Worm (Caenorhabditis elegans) whole organism, late embryonic: ENCODE data around the gene T19C3.7.

Source experiments
- F13H6.1 ChIP-seq: sonication (generic microtip); optimal IDR thresholded peaks from 2 replicates; lab custom pipeline; 2016; ENCODE audit warnings: missing genetic modification characterization, missing compliant biosample characterization
- K02D7.2 ChIP-seq: sonication (generic microtip); optimal IDR thresholded peaks from 2 replicates; lab custom pipeline; 2017; ENCODE audit warnings: mild to moderate bottlenecking, missing genetic modification characterization, missing compliant biosample characterization
- T23F11.4 ChIP-seq: fragments of 200-800 bp; sonication (Bioruptor generic); optimal IDR thresholded peaks from 2 replicates; lab custom pipeline; 2018; ENCODE audit warnings: mild to moderate bottlenecking, missing genetic modification characterization, missing compliant biosample characterization
- ceh-18 ChIP-seq: sonication (generic microtip); optimal IDR thresholded peaks from 2 replicates; lab custom pipeline; 2016; ENCODE audit warnings: missing genetic modification characterization, missing compliant biosample characterization
- ceh-22 ChIP-seq: sonication (generic microtip); optimal IDR thresholded peaks from 2 replicates; lab custom pipeline; 2017; ENCODE audit warnings: missing biosample characterization, missing genetic modification characterization
- ceh-24 ChIP-seq: sonication (generic microtip); optimal IDR thresholded peaks from 2 replicates; lab custom pipeline; 2016; ENCODE audit warnings: mild to moderate bottlenecking, missing genetic modification characterization, missing compliant biosample characterization
- ceh-30 ChIP-seq: fragments of 150-350 bp; optimal IDR thresholded peaks from 2 replicates; lab custom pipeline; 2014; ENCODE audit warnings: missing biosample characterization, missing genetic modification characterization
- ceh-31 ChIP-seq: sonication (generic microtip); optimal IDR thresholded peaks from 2 replicates; lab custom pipeline; 2016; ENCODE audit warnings: missing genetic modification characterization, missing compliant biosample characterization
- ceh-34 ChIP-seq: sonication (generic microtip); optimal IDR thresholded peaks from 2 replicates; lab custom pipeline; 2016; ENCODE audit warnings: mild to moderate bottlenecking, missing genetic modification characterization, missing compliant biosample characterization
- ceh-48 ChIP-seq: sonication (generic microtip); optimal IDR thresholded peaks from 2 replicates; lab custom pipeline; 2016; ENCODE audit warnings: missing genetic modification characterization, inconsistent platforms, missing compliant biosample characterization
- ceh-6 ChIP-seq: fragments of 200-800 bp; sonication (Bioruptor generic); optimal IDR thresholded peaks from 2 replicates; lab custom pipeline; 2018; ENCODE audit warnings: mild to moderate bottlenecking, missing genetic modification characterization, missing compliant biosample characterization
- che-1 ChIP-seq: sonication (generic microtip); optimal IDR thresholded peaks from 2 replicates; lab custom pipeline; 2016; ENCODE audit warnings: mild to moderate bottlenecking, missing genetic modification characterization, missing compliant biosample characterization
- elt-2 ChIP-seq: sonication (generic microtip); optimal IDR thresholded peaks from 2 replicates; lab custom pipeline; 2016; ENCODE audit warnings: missing genetic modification reagents, missing genetic modification characterization, missing compliant biosample characterization
- elt-4 ChIP-seq: sonication (generic microtip); optimal IDR thresholded peaks from 2 replicates; lab custom pipeline; 2016; ENCODE audit warnings: missing genetic modification characterization, missing compliant biosample characterization
- ets-4 ChIP-seq: sonication (generic microtip); optimal IDR thresholded peaks from 2 replicates; lab custom pipeline; 2016; ENCODE audit warnings: missing genetic modification characterization, missing compliant biosample characterization
- eyg-1 ChIP-seq: sonication (generic microtip); optimal IDR thresholded peaks from 2 replicates; lab custom pipeline; 2016; ENCODE audit warnings: missing genotype, missing genetic modification characterization, missing compliant biosample characterization
- gmeb-2 ChIP-seq: sonication (generic microtip); optimal IDR thresholded peaks from 2 replicates; lab custom pipeline; 2016; ENCODE audit warnings: missing genetic modification characterization, inconsistent platforms, missing compliant biosample characterization
- hlh-13 ChIP-seq: fragments of 200-800 bp; sonication (Bioruptor generic); optimal IDR thresholded peaks from 2 replicates; lab custom pipeline; 2018; ENCODE audit warnings: mild to moderate bottlenecking, missing genetic modification characterization, missing compliant biosample characterization
- hlh-30 ChIP-seq: sonication (generic microtip); optimal IDR thresholded peaks from 2 replicates; lab custom pipeline; 2017; ENCODE audit warnings: antibody characterized with exemption, missing genetic modification characterization, missing compliant biosample characterization; ENCODE audit not compliant: insufficient read depth
- hlh-8 ChIP-seq: sonication (generic microtip); optimal IDR thresholded peaks from 2 replicates; lab custom pipeline; 2016; ENCODE audit warnings: missing genotype, missing genetic modification characterization, missing compliant biosample characterization
- nfya-1 ChIP-seq: sonication (generic microtip); optimal IDR thresholded peaks from 2 replicates; lab custom pipeline; 2017; ENCODE audit warnings: missing genetic modification characterization, mild to moderate bottlenecking, missing compliant biosample characterization, antibody characterized with exemption, moderate library complexity
- nhr-232 ChIP-seq: sonication (generic microtip); optimal IDR thresholded peaks from 2 replicates; lab custom pipeline; 2016; ENCODE audit warnings: missing genetic modification characterization, missing compliant biosample characterization
- pag-3 ChIP-seq: sonication (generic microtip); optimal IDR thresholded peaks from 2 replicates; lab custom pipeline; 2016; ENCODE audit warnings: missing compliant biosample characterization, missing genetic modification characterization, borderline replicate concordance
- pros-1 ChIP-seq: fragments of 150-350 bp; optimal IDR thresholded peaks from 2 replicates; lab custom pipeline; 2014; ENCODE audit warnings: missing biosample characterization, missing genetic modification reagents, missing genetic modification characterization
- ref-2 ChIP-seq: sonication (generic microtip); optimal IDR thresholded peaks from 2 replicates; lab custom pipeline; 2016; ENCODE audit warnings: missing genetic modification characterization, missing compliant biosample characterization
- rnt-1 ChIP-seq: sonication (generic microtip); optimal IDR thresholded peaks from 2 replicates; lab custom pipeline; 2016; ENCODE audit warnings: missing genetic modification characterization, missing compliant biosample characterization
- sdc-2 ChIP-seq: sonication (generic microtip); optimal IDR thresholded peaks from 2 replicates; lab custom pipeline; 2016; ENCODE audit warnings: missing genotype, missing genetic modification characterization, missing compliant biosample characterization
- syd-9 ChIP-seq: sonication (generic microtip); optimal IDR thresholded peaks from 2 replicates; lab custom pipeline; 2016; ENCODE audit warnings: mild to moderate bottlenecking, missing genetic modification characterization, moderate library complexity, missing compliant biosample characterization
- tbx-2 ChIP-seq: sonication (generic microtip); optimal IDR thresholded peaks from 2 replicates; lab custom pipeline; 2016; ENCODE audit warnings: missing genetic modification characterization, missing compliant biosample characterization
- unc-3 ChIP-seq, 2 experiments: fragments of 200-800 bp in 1 of 2; sonication (Bioruptor generic) in 1 of 2; sonication (generic microtip) in 1 of 2; conservative IDR thresholded peaks in 1 of 2; optimal IDR thresholded peaks in 1 of 2; 2 replicates each; pipeline versions ENCODE4 v1.3.6 to Lab custom; 2016 to 2022; ENCODE audit warnings: missing compliant biosample characterization in 2 of 2, missing genetic modification characterization in 2 of 2, missing genetic modification reagents in 1 of 2
- unc-42 ChIP-seq: sonication (generic microtip); optimal IDR thresholded peaks from 2 replicates; lab custom pipeline; 2016; ENCODE audit warnings: missing genotype, missing genetic modification characterization, missing compliant biosample characterization
- unc-55 ChIP-seq: sonication (generic microtip); optimal IDR thresholded peaks from 2 replicates; lab custom pipeline; 2017; ENCODE audit warnings: missing biosample characterization, missing genetic modification reagents, missing genetic modification characterization
- ztf-16 ChIP-seq: sonication (generic microtip); optimal IDR thresholded peaks from 2 replicates; lab custom pipeline; 2017; ENCODE audit warnings: missing genetic modification characterization, missing compliant biosample characterization

The T19C3.7 gene

ce11 chrIII:598687-599086 is 37.3 kb downstream of the T19C3.7 start, which contains the start of gene Y55B1AR.2:
TSS of gene Y55B1AR.2 (minus strand) at chrIII:598787.
- TF ChIP-seq unc-55 (GFP tag; lab: Kevin White, UChicago) (no peak), elt-2 (tag; lab: Kevin White, UChicago) (no peak), ceh-30 (tag; lab: Kevin White, UChicago) (no peak), unc-3 (GFP tag; conservative IDR thresholded peaks at IDR 0.05; lab: Robert Waterston, UW) (no peak), unc-3 (tag; optimal IDR thresholded peaks at IDR 0.05; lab: Kevin White, UChicago) (no peak), pros-1 (tag; lab: Kevin White, UChicago) (no peak), nhr-232 (no peak), ceh-22 (no peak), syd-9 (tag; lab: Kevin White, UChicago) (no peak), ceh-48 (tag; lab: Kevin White, UChicago) (no peak), ceh-34 (tag; lab: Kevin White, UChicago) (no peak), hlh-8 (no peak)

- peak; percentile 59 for TF ChIP-seq ceh-31
- peak; percentile 18 for TF ChIP-seq ets-4
- peak; percentile 96 for TF ChIP-seq unc-42 (tag; lab: Kevin White, UChicago)
- peak; percentile 32 for TF ChIP-seq rnt-1 (tag; lab: Kevin White, UChicago)
- TF ChIP-seq ceh-18 (tag; lab: Kevin White, UChicago) = peak; percentile 60
- peak; percentile 50 for TF ChIP-seq ceh-34 (tag; lab: Kevin White, UChicago)
- no peak for TF ChIP-seq pag-3 (tag; lab: Kevin White, UChicago)
- TF ChIP-seq hlh-13 (GFP tag; lab: Kevin White, UChicago) = no peak
- TF ChIP-seq elt-4 = no peak
- TF ChIP-seq eyg-1 (tag; lab: Kevin White, UChicago) = peak; percentile 22
- TF ChIP-seq che-1 = no peak
- peak; percentile 42 for TF ChIP-seq hlh-30 (tag; lab: Kevin White, UChicago)
- peak; percentile 40 for TF ChIP-seq ref-2 (tag; lab: Kevin White, UChicago)
- TF ChIP-seq ceh-6 (GFP tag; lab: Kevin White, UChicago) = no peak
- TF ChIP-seq ceh-48 (tag; lab: Kevin White, UChicago) = peak; percentile 78
- TF ChIP-seq nfya-1 = peak; percentile 63
- TF ChIP-seq tbx-2 (tag; lab: Kevin White, UChicago) = peak; percentile 60
Measured at ce11 chrIII:598168-598567, 37.8 kb downstream of the T19C3.7 start.

ce11 chrIII:595449-595848 is 40.5 kb downstream of the T19C3.7 start:
- TF ChIP-seq rnt-1 (tag; lab: Kevin White, UChicago) = no peak
- no peak for TF ChIP-seq syd-9 (tag; lab: Kevin White, UChicago)
- no peak for TF ChIP-seq che-1
- no peak for TF ChIP-seq K02D7.2 (tag; lab: Kevin White, UChicago)

- TF ChIP-seq T23F11.4 = no peak
- TF ChIP-seq F13H6.1 (tag; lab: Kevin White, UChicago) = no peak
- TF ChIP-seq hlh-8 = no peak
- TF ChIP-seq che-1 = no peak
- TF ChIP-seq sdc-2 (tag; lab: Kevin White, UChicago) = no peak
- no peak for TF ChIP-seq ceh-24 (tag; lab: Kevin White, UChicago)
- no peak for TF ChIP-seq ztf-16
- no peak for TF ChIP-seq gmeb-2 (tag; lab: Kevin White, UChicago)
- no peak for TF ChIP-seq unc-55 (GFP tag; lab: Kevin White, UChicago)
Measured at ce11 chrIII:587009-587408, 49.0 kb downstream of the T19C3.7 start, which contains the start of gene helq-1. TSS of gene helq-1 (minus strand) at chrIII:587109.
